Worm (Caenorhabditis elegans): ENCODE data around the gene tdpo-1.

DNA sequence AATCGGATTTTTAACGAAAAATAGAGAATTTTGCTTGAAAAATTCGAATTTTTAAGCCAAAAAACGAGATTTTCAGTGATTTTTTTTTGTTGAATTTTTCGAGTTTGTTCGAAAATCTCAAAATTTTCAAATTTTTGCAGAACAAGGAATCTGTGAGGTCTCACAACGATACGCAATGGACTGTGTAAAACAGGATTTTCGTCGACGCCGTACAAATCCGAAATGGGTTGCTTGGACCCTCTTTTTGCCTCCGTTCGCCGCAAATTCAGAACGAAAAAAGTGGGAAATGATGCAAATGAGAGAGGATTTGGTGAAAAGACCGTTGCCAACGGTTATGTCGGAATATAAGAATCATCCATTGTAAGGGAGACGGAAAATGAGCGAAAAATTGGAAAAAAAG lies 42.6 kb downstream of the tdpo-1 start:
- TF ChIP-seq pqm-1 (tag; optimal IDR thresholded peaks at IDR 0.05) (no peak), nhr-76 (tag; optimal IDR thresholded peaks at IDR 0.05) (no peak), elt-2 (tag; optimal IDR thresholded peaks at IDR 0.05) (no peak), nhr-77 (tag; optimal IDR thresholded peaks at IDR 0.05) (no peak), pha-4 (tag; optimal IDR thresholded peaks at IDR 0.05) (no peak), lsy-12 (tag; optimal IDR thresholded peaks at IDR 0.05) (no peak), ztf-11 (tag; optimal IDR thresholded peaks at IDR 0.05) (no peak), unc-39 (tag; optimal IDR thresholded peaks at IDR 0.05) (no peak), ceh-9 (tag; optimal IDR thresholded peaks at IDR 0.05) (no peak), zag-1 (tag; optimal IDR thresholded peaks at IDR 0.05) (no peak), lin-39 (tag; optimal IDR thresholded peaks at IDR 0.05) (no peak), fkh-10 (GFP tag; optimal IDR thresholded peaks at IDR 0.05) (no peak)

All from whole organism, L3 larva.